Fruit fly (Drosophila melanogaster): Measurements from ENCODE around the gene CG10428.

The CG10428 gene

DNA sequence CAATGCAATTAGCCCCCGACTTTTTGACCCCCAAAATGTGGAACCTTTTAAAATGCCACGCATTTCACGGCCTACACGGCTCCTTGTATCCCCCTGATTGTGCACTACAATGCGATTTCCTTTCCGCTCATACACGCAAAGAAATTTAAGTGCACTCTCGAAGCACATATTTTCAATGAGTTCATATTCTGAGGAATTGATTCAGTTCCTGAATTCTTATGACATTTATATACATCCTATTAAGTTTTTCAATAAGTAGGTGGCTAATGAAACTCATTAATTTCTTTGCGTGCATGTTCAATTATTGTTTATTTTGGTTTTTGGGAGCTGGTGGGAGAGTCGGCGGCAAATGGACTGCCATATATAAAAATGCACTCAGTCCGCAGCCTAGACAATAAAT lies 49.4 kb upstream of the CG10428 start (continued):
- no peak for TF ChIP-seq BtbVII (GFP tag; optimal IDR thresholded peaks at IDR 0.05)
- TF ChIP-seq CG33213 (GFP tag; optimal IDR thresholded peaks at IDR 0.05): peak; percentile 34
- peak; percentile 70 for TF ChIP-seq CG17359 (tag; optimal IDR thresholded peaks at IDR 0.05)
- TF ChIP-seq croc (GFP tag; conservative IDR thresholded peaks at IDR 0.05): peak; percentile 77
- no peak for TF ChIP-seq CkIIα-i1 (GFP tag; IDR thresholded peaks at IDR 0.05)
- TF ChIP-seq Doc2 (GFP tag; IDR thresholded peaks at IDR 0.05): no peak
- TF ChIP-seq CG9932 (GFP tag; IDR thresholded peaks at IDR 0.05): no peak
- TF ChIP-seq schlank (tag; optimal IDR thresholded peaks at IDR 0.05): no peak
- TF ChIP-seq chn (GFP tag; optimal IDR thresholded peaks at IDR 0.05): peak; percentile 76
- TF ChIP-seq NC2β (GFP tag; optimal IDR thresholded peaks at IDR 0.05): peak; percentile 69
- TF ChIP-seq HLHmδ (GFP tag; optimal IDR thresholded peaks at IDR 0.05): no peak
- TF ChIP-seq Nf-YA (GFP tag; IDR thresholded peaks at IDR 0.05): no peak
- no peak for TF ChIP-seq CG2889 (GFP tag; IDR thresholded peaks at IDR 0.05)
- TF ChIP-seq CG1792 (GFP tag; optimal IDR thresholded peaks at IDR 0.05): no peak
- peak; percentile 51; the same call in 1 of the 2 replicates for TF ChIP-seq CG4404 (GFP tag; IDR thresholded peaks at IDR 0.05)
- TF ChIP-seq vvl (GFP tag; IDR thresholded peaks at IDR 0.05): peak; percentile 84
- peak; percentile 70 for TF ChIP-seq CG9727 (GFP tag; optimal IDR thresholded peaks at IDR 0.05)
- TF ChIP-seq CG3726 (GFP tag; IDR thresholded peaks at IDR 0.05): no peak
- peak; percentile 86 for TF ChIP-seq gem (tag; optimal IDR thresholded peaks at IDR 0.05)
- TF ChIP-seq Chrac-16 (GFP tag; optimal IDR thresholded peaks at IDR 0.05): peak; percentile 70
- no peak for TF ChIP-seq unc-4 (GFP tag; IDR thresholded peaks at IDR 0.05; ENCODE audit: partially characterized antibody)
- TF ChIP-seq odd (GFP tag; optimal IDR thresholded peaks at IDR 0.05): no peak
- TF ChIP-seq fd64A (GFP tag; optimal IDR thresholded peaks at IDR 0.05): peak; percentile 73
- TF ChIP-seq Ravus (GFP tag; IDR thresholded peaks at IDR 0.05): no peak
- peak; percentile 9 for TF ChIP-seq dm (GFP tag; optimal IDR thresholded peaks at IDR 0.05)
- peak; percentile 20 for TF ChIP-seq CG12104 (GFP tag; optimal IDR thresholded peaks at IDR 0.05)
- TF ChIP-seq CG7839 (tag; optimal IDR thresholded peaks at IDR 0.05): peak; percentile 73
- TF ChIP-seq dmrt11E (tag; optimal IDR thresholded peaks at IDR 0.05): peak; percentile 91
- no peak for TF ChIP-seq CG4730 (GFP tag; IDR thresholded peaks at IDR 0.05)
- TF ChIP-seq Lim3 (GFP tag; IDR thresholded peaks at IDR 0.05): no peak
- peak; percentile 72 for TF ChIP-seq CG1529 (GFP tag; optimal IDR thresholded peaks at IDR 0.05)
- peak; percentile 35 for TF ChIP-seq lilli (GFP tag; optimal IDR thresholded peaks at IDR 0.05)
- TF ChIP-seq CG31365 (tag; optimal IDR thresholded peaks at IDR 0.05): no peak
- no peak for TF ChIP-seq CG5180 (GFP tag; optimal IDR thresholded peaks at IDR 0.05)
- no peak for TF ChIP-seq fd102C (GFP tag; optimal IDR thresholded peaks at IDR 0.05)
- no peak for TF ChIP-seq CG14860 (GFP tag; IDR thresholded peaks at IDR 0.05; ENCODE audit: partially characterized antibody)
- 0 out of 2 replicates have a peak, but pooled peaks have one; percentile 47 for TF ChIP-seq CG11696 (GFP tag; IDR thresholded peaks at IDR 0.05)
- TF ChIP-seq nmo (GFP tag; optimal IDR thresholded peaks at IDR 0.05): peak; percentile 84
- TF ChIP-seq exex (tag; optimal IDR thresholded peaks at IDR 0.05): no peak
- TF ChIP-seq CG10565 (GFP tag; optimal IDR thresholded peaks at IDR 0.05): peak; percentile 7
- TF ChIP-seq abd-A (tag; optimal IDR thresholded peaks at IDR 0.05): no peak
- peak; percentile 32 for TF ChIP-seq CG1233 (GFP tag; optimal IDR thresholded peaks at IDR 0.05)
- no peak for TF ChIP-seq luna (GFP tag; optimal IDR thresholded peaks at IDR 0.05)
- no peak for TF ChIP-seq zfh2 (GFP tag; optimal IDR thresholded peaks at IDR 0.05)
- TF ChIP-seq CG18476 (GFP tag; optimal IDR thresholded peaks at IDR 0.05): peak; percentile 32
- TF ChIP-seq CG33557 (GFP tag; optimal IDR thresholded peaks at IDR 0.05): peak; percentile 76
- no peak for TF ChIP-seq mld (GFP tag; IDR thresholded peaks at IDR 0.05; ENCODE audit: partially characterized antibody)
- peak; percentile 45; the same call in 1 of the 2 replicates for TF ChIP-seq ranshi (GFP tag; IDR thresholded peaks at IDR 0.05)
- peak; percentile 53 for TF ChIP-seq CG7271 (tag; optimal IDR thresholded peaks at IDR 0.05)
- TF ChIP-seq pnt (GFP tag; optimal IDR thresholded peaks at IDR 0.05): peak; percentile 67
- no peak for TF ChIP-seq CG12071 (GFP tag; optimal IDR thresholded peaks at IDR 0.05)
